Worm (Caenorhabditis elegans) whole organism, L3 larva: ENCODE results near the gene ceh-39.

Experiments used
- R02D3.7 ChIP-seq: fragments of 150-350 bp; optimal IDR thresholded peaks from 2 replicates; lab custom pipeline; 2014; ENCODE audit warnings: missing biosample characterization, missing genetic modification characterization
- ZK546.5 ChIP-seq: sonication (generic microtip); optimal IDR thresholded peaks from 2 replicates; lab custom pipeline; 2017; ENCODE audit warnings: missing biosample characterization, missing genetic modification characterization
- aly-2 ChIP-seq: fragments of 150-350 bp; optimal IDR thresholded peaks from 2 replicates; lab custom pipeline; 2014; ENCODE audit warnings: missing biosample characterization, missing genetic modification characterization
- ama-1 ChIP-seq: fragments of 150-350 bp; optimal IDR thresholded peaks from 2 replicates; lab custom pipeline; 2018
- ceh-16 ChIP-seq: sonication (generic microtip); optimal IDR thresholded peaks from 2 replicates; lab custom pipeline; 2017; ENCODE audit warnings: missing biosample characterization, missing genetic modification characterization
- ceh-28 ChIP-seq: fragments of 150-350 bp; optimal IDR thresholded peaks from 2 replicates; lab custom pipeline; 2014; ENCODE audit warnings: missing biosample characterization, missing genetic modification reagents, missing genetic modification characterization
- ceh-82 ChIP-seq: fragments of 150-350 bp; optimal IDR thresholded peaks from 2 replicates; lab custom pipeline; 2014; ENCODE audit warnings: missing biosample characterization, missing genetic modification characterization
- ceh-9 ChIP-seq: sonication (generic microtip); optimal IDR thresholded peaks from 2 replicates; lab custom pipeline; 2018; ENCODE audit warnings: missing biosample characterization, missing genetic modification characterization
- daf-12 ChIP-seq: fragments of 150-350 bp; optimal IDR thresholded peaks from 2 replicates; lab custom pipeline; 2014; ENCODE audit warnings: missing biosample characterization, missing genetic modification reagents, missing genetic modification characterization
- egl-27 ChIP-seq: sonication (generic microtip); optimal IDR thresholded peaks from 4 replicates; lab custom pipeline; 2017; ENCODE audit warnings: missing biosample characterization, missing genetic modification reagents, missing genetic modification characterization
- egl-5 ChIP-seq: fragments of 150-350 bp; optimal IDR thresholded peaks from 2 replicates; lab custom pipeline; 2017; ENCODE audit warnings: missing biosample characterization, missing genetic modification reagents, missing genetic modification characterization, inconsistent platforms
- elt-1 ChIP-seq: fragments of 150-350 bp; optimal IDR thresholded peaks from 2 replicates; lab custom pipeline; 2014; ENCODE audit warnings: missing biosample characterization, missing genetic modification characterization
- elt-2 ChIP-seq: sonication (generic microtip); optimal IDR thresholded peaks from 2 replicates; lab custom pipeline; 2016; ENCODE audit warnings: missing genetic modification reagents, mild to moderate bottlenecking, missing genetic modification characterization, missing compliant biosample characterization
- elt-3 ChIP-seq, 3 experiments: fragments of 150-350 bp in 1 of 3; sonication (generic microtip) in 2 of 3; optimal IDR thresholded peaks; 2 replicates in 2 of 3; 4 replicates in 1 of 3; lab custom pipeline; 2014 to 2017; ENCODE audit warnings: missing biosample characterization in 3 of 3, missing genetic modification characterization in 3 of 3
- eor-1 ChIP-seq, 2 experiments: fragments of 150-350 bp; optimal IDR thresholded peaks; 2 replicates each; lab custom pipeline; 2014 to 2018; ENCODE audit warnings: missing biosample characterization in 2 of 2, missing genetic modification characterization in 2 of 2
- fkh-10 ChIP-seq: sonication (generic microtip); optimal IDR thresholded peaks from 2 replicates; lab custom pipeline; 2017; ENCODE audit warnings: missing biosample characterization, missing genetic modification reagents, missing genetic modification characterization
- fkh-2 ChIP-seq: fragments of 150-350 bp; optimal IDR thresholded peaks from 2 replicates; lab custom pipeline; 2014; ENCODE audit warnings: missing biosample characterization, missing genetic modification reagents, missing genetic modification characterization
- fos-1 ChIP-seq: fragments of 150-350 bp; optimal IDR thresholded peaks from 2 replicates; lab custom pipeline; 2014; ENCODE audit warnings: missing biosample characterization, missing genetic modification characterization
- hmg-11 ChIP-seq: sonication (generic microtip); optimal IDR thresholded peaks from 2 replicates; lab custom pipeline; 2016; ENCODE audit warnings: missing genetic modification characterization, missing compliant biosample characterization
- jun-1 ChIP-seq: fragments of 150-350 bp; optimal IDR thresholded peaks from 2 replicates; lab custom pipeline; 2014; ENCODE audit warnings: missing biosample characterization, missing genetic modification reagents, missing genetic modification characterization
- lin-15B ChIP-seq: fragments of 150-350 bp; optimal IDR thresholded peaks from 2 replicates; lab custom pipeline; 2014; ENCODE audit warnings: missing biosample characterization, missing genetic modification characterization
- lin-39 ChIP-seq: fragments of 150-350 bp; optimal IDR thresholded peaks from 2 replicates; lab custom pipeline; 2018; ENCODE audit warnings: missing biosample characterization, missing genetic modification reagents, missing genetic modification characterization
- lsy-12 ChIP-seq: sonication (generic microtip); optimal IDR thresholded peaks from 2 replicates; lab custom pipeline; 2016; ENCODE audit warnings: mild to moderate bottlenecking, missing genetic modification characterization, missing compliant biosample characterization
- mdl-1 ChIP-seq: fragments of 150-350 bp; optimal IDR thresholded peaks from 2 replicates; lab custom pipeline; 2014; ENCODE audit warnings: missing biosample characterization, missing genetic modification characterization
- mml-1 ChIP-seq: fragments of 150-350 bp; sonication (generic microtip); optimal IDR thresholded peaks from 3 replicates; lab custom pipeline; 2014; ENCODE audit warnings: missing biosample characterization, missing genetic modification characterization
- nfya-1 ChIP-seq: sonication (generic microtip); optimal IDR thresholded peaks from 2 replicates; lab custom pipeline; 2017; ENCODE audit warnings: missing genetic modification characterization, mild to moderate bottlenecking, missing compliant biosample characterization, antibody characterized with exemption, moderate library complexity; ENCODE audit not compliant: insufficient read depth
- nhr-11 ChIP-seq: fragments of 150-350 bp; optimal IDR thresholded peaks from 2 replicates; lab custom pipeline; 2014; ENCODE audit warnings: missing biosample characterization, missing genetic modification characterization
- nhr-12 ChIP-seq: fragments of 150-350 bp; optimal IDR thresholded peaks from 2 replicates; lab custom pipeline; 2014; ENCODE audit warnings: missing biosample characterization, missing genetic modification characterization
- nhr-23 ChIP-seq: fragments of 150-350 bp; optimal IDR thresholded peaks from 2 replicates; lab custom pipeline; 2014; ENCODE audit warnings: missing biosample characterization, missing genetic modification reagents, missing genetic modification characterization
- nhr-237 ChIP-seq: fragments of 150-350 bp; optimal IDR thresholded peaks from 2 replicates; lab custom pipeline; 2014; ENCODE audit warnings: missing biosample characterization, missing genetic modification characterization
- nhr-25 ChIP-seq: sonication (generic microtip); optimal IDR thresholded peaks from 2 replicates; lab custom pipeline; 2017; ENCODE audit warnings: missing biosample characterization, missing genetic modification characterization
- nhr-28 ChIP-seq: fragments of 150-350 bp; optimal IDR thresholded peaks from 2 replicates; lab custom pipeline; 2014; ENCODE audit warnings: missing biosample characterization, missing genetic modification characterization
- nhr-43 ChIP-seq: sonication (generic microtip); optimal IDR thresholded peaks from 2 replicates; lab custom pipeline; 2016; ENCODE audit warnings: mild to moderate bottlenecking, missing genetic modification characterization, missing compliant biosample characterization; ENCODE audit not compliant: poor library complexity, severe bottlenecking
- nhr-67 ChIP-seq: fragments of 150-350 bp; optimal IDR thresholded peaks from 2 replicates; lab custom pipeline; 2014; ENCODE audit warnings: missing biosample characterization, missing genetic modification characterization
- nhr-76 ChIP-seq: fragments of 150-350 bp; sonication (generic microtip); optimal IDR thresholded peaks from 5 replicates; lab custom pipeline; 2014; ENCODE audit warnings: missing biosample characterization, missing genetic modification characterization
- nhr-77 ChIP-seq: fragments of 150-350 bp; optimal IDR thresholded peaks from 2 replicates; lab custom pipeline; 2014; ENCODE audit warnings: missing biosample characterization, missing genetic modification characterization
- pha-4 ChIP-seq: fragments of 150-350 bp; optimal IDR thresholded peaks from 2 replicates; lab custom pipeline; 2014; ENCODE audit warnings: missing biosample characterization, missing genetic modification reagents, missing genetic modification characterization
- pqm-1 ChIP-seq: fragments of 150-350 bp; optimal IDR thresholded peaks from 2 replicates; lab custom pipeline; 2017; ENCODE audit warnings: missing biosample characterization, missing genetic modification characterization, inconsistent platforms
- sea-2 ChIP-seq: fragments of 150-350 bp; sonication (generic microtip); optimal IDR thresholded peaks from 4 replicates; lab custom pipeline; 2014; ENCODE audit warnings: missing biosample characterization, missing genetic modification reagents, missing genetic modification characterization
- skn-1 ChIP-seq: fragments of 150-350 bp; optimal IDR thresholded peaks from 2 replicates; lab custom pipeline; 2014; ENCODE audit warnings: missing biosample characterization, missing genetic modification characterization
- snpc-4 ChIP-seq: fragments of 150-350 bp; optimal IDR thresholded peaks from 2 replicates; lab custom pipeline; 2014; ENCODE audit warnings: missing biosample characterization, missing genetic modification characterization
- tbx-2 ChIP-seq: sonication (generic microtip); optimal IDR thresholded peaks from 2 replicates; lab custom pipeline; 2016; ENCODE audit warnings: mild to moderate bottlenecking, missing genetic modification characterization, missing compliant biosample characterization
- unc-39 ChIP-seq: sonication (generic microtip); optimal IDR thresholded peaks from 4 replicates; lab custom pipeline; 2017; ENCODE audit warnings: missing biosample characterization, missing genetic modification characterization
- unc-62 ChIP-seq: fragments of 150-350 bp; sonication (generic microtip); optimal IDR thresholded peaks from 4 replicates; lab custom pipeline; 2014; ENCODE audit warnings: missing biosample characterization, missing genetic modification reagents, missing genetic modification characterization
- zag-1 ChIP-seq: fragments of 150-350 bp; optimal IDR thresholded peaks from 2 replicates; lab custom pipeline; 2014; ENCODE audit warnings: missing biosample characterization, missing genetic modification characterization
- ztf-11 ChIP-seq: fragments of 150-350 bp; optimal IDR thresholded peaks from 2 replicates; lab custom pipeline; 2014; ENCODE audit warnings: missing biosample characterization, missing genetic modification characterization
- ztf-4 ChIP-seq: fragments of 150-350 bp; optimal IDR thresholded peaks from 2 replicates; lab custom pipeline; 2014; ENCODE audit warnings: missing biosample characterization, missing genetic modification characterization

ceh-39 gene

DNA sequence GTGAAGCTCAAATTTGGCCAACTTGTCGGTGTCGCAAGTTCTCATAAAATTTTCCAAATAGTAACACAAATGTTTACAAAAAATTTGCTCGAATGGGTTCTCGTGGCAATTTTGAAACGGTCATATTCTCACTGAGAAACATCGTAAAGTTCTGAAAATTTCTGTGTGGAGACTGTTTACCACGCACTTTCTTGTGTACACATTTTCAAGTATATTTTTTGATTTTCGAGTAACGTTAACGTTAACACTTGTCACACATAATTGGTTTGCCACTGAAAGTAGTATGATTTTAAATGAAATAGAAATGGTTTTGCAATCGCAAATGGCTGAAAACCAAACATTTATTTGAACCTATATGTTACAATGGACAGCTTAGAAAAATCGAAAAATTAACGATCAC is 34.8 kb upstream of the ceh-39 start:
- TF ChIP-seq lin-39 (tag; lab: Kevin White, UChicago) (no peak), egl-5 (tag; lab: Kevin White, UChicago) (no peak), nfya-1 (tag; lab: Kevin White, UChicago) (no peak), R02D3.7 (tag; lab: Kevin White, UChicago) (no peak)

DNA sequence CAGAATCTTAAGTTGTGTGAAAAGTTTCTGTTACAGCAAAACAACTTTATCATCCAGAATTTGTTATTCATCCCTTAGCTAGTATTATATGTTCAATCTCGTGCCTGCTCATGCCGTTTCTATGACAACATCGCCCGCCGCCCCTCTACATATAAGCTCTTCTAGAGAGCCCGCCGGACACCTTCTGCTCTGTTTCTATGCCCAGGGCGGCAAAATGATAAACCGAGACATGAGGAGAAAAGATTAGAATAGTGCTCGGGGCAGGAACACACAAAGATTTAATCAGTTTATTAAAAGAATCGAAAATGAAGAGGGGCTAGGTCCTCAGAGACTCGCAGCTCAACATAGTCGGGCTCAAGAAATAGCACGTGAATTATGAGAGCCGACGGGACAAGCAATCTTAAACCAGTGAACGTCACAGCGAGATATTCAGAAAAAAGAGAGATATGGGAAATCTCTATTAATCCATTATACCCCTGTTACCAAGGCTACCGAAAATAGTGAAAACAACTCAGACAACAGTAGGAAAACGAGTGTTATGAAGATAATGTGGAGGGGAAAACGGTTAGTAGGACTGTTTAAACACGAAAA is 32.6 kb upstream of the ceh-39 start:
- TF ChIP-seq nhr-76 (tag; lab: Kevin White, UChicago) = no peak
- TF ChIP-seq tbx-2 (tag; lab: Kevin White, UChicago) = peak; percentile 85
- no peak for TF ChIP-seq zag-1 (tag; lab: Kevin White, UChicago)
- no peak for TF ChIP-seq nhr-237 (tag; lab: Kevin White, UChicago)
- TF ChIP-seq ztf-11 (tag; lab: Kevin White, UChicago) = no peak
- TF ChIP-seq R02D3.7 (tag; lab: Kevin White, UChicago) = peak; percentile 25
- TF ChIP-seq jun-1 (tag; lab: Kevin White, UChicago) = peak; percentile 67
- TF ChIP-seq hmg-11 (tag; lab: Kevin White, UChicago) = no peak
- no peak for TF ChIP-seq nhr-23 (tag; lab: Kevin White, UChicago)
- peak; percentile 32 for TF ChIP-seq nhr-11 (tag; lab: Kevin White, UChicago)
- TF ChIP-seq nhr-25 (tag; lab: Kevin White, UChicago) = no peak
- TF ChIP-seq nfya-1 (tag; lab: Kevin White, UChicago) = peak; percentile 38
- no peak for TF ChIP-seq mdl-1 (tag; lab: Kevin White, UChicago)
- no peak for TF ChIP-seq daf-12
- no peak for TF ChIP-seq nhr-67 (tag; lab: Kevin White, UChicago)
- TF ChIP-seq ceh-28 = peak; percentile 63
- TF ChIP-seq elt-2 = peak; percentile 13
- TF ChIP-seq lin-39 (tag; lab: Kevin White, UChicago) = peak; percentile 16
- TF ChIP-seq pha-4 = peak; percentile 27
- no peak for TF ChIP-seq nhr-43
- no peak for TF ChIP-seq aly-2 (tag; lab: Kevin White, UChicago)
- no peak for TF ChIP-seq fkh-10 (GFP tag; lab: Kevin White, UChicago)
- no peak for TF ChIP-seq nhr-77 (tag; lab: Kevin White, UChicago)
- TF ChIP-seq lsy-12 (tag; lab: Kevin White, UChicago) = peak; percentile 9
- no peak for TF ChIP-seq elt-3 (tag; optimal IDR thresholded peaks at IDR 0.05; lab: Kevin White, UChicago)
- TF ChIP-seq snpc-4 (tag; lab: Kevin White, UChicago) = peak; percentile 64
- TF ChIP-seq eor-1 (tag; optimal IDR thresholded peaks at IDR 0.05; lab: Kevin White, UChicago) = no peak
- TF ChIP-seq skn-1 (tag; lab: Kevin White, UChicago) = peak; percentile 80
- no peak for TF ChIP-seq mml-1 (tag; lab: Kevin White, UChicago)
- TF ChIP-seq egl-5 (tag; lab: Kevin White, UChicago) = peak; percentile 5
- no peak for TF ChIP-seq elt-1 (tag; lab: Kevin White, UChicago)
- TF ChIP-seq lin-15B (tag; lab: Kevin White, UChicago) = no peak
- TF ChIP-seq fos-1 = no peak
- no peak for TF ChIP-seq fkh-2 (tag; lab: Kevin White, UChicago)
- TF ChIP-seq egl-27 (tag; lab: Kevin White, UChicago) = no peak
- no peak for TF ChIP-seq pqm-1 (tag; lab: Kevin White, UChicago)
- no peak for TF ChIP-seq nhr-12
- no peak for TF ChIP-seq ceh-16
- no peak for TF ChIP-seq ztf-4
- no peak for TF ChIP-seq ceh-82
- TF ChIP-seq unc-39 (tag; lab: Kevin White, UChicago) = no peak
- no peak for TF ChIP-seq ZK546.5 (tag; lab: Kevin White, UChicago)
- TF ChIP-seq sea-2 = no peak
- no peak for TF ChIP-seq ceh-9 (tag; lab: Kevin White, UChicago)
- TF ChIP-seq ama-1 (lab: Kevin White, UChicago) = no peak
- no peak for TF ChIP-seq unc-62
- no peak for TF ChIP-seq nhr-28 (tag; lab: Kevin White, UChicago)
